Worm (Caenorhabditis elegans) whole organism, late embryonic: ENCODE data around the gene nekl-3.
A peak's percentile ranks its signal among the peaks of the same experiment; 100 is the strongest.

Experiments used
- C08G9.2 ChIP-seq: sonication (generic microtip); optimal IDR thresholded peaks from 2 replicates; lab custom pipeline; 2016; ENCODE audit warnings: mild to moderate bottlenecking, missing genetic modification characterization, moderate library complexity, missing compliant biosample characterization
- C38D4.7 ChIP-seq: fragments of 200-800 bp; sonication (Bioruptor generic); optimal IDR thresholded peaks from 2 replicates; lab custom pipeline; 2018; ENCODE audit warnings: mild to moderate bottlenecking, missing genetic modification characterization, moderate library complexity, missing compliant biosample characterization
- F13H6.1 ChIP-seq: sonication (generic microtip); optimal IDR thresholded peaks from 2 replicates; lab custom pipeline; 2016; ENCODE audit warnings: missing genetic modification characterization, missing compliant biosample characterization
- K02D7.2 ChIP-seq: sonication (generic microtip); optimal IDR thresholded peaks from 2 replicates; lab custom pipeline; 2017; ENCODE audit warnings: mild to moderate bottlenecking, missing genetic modification characterization, missing compliant biosample characterization
- T23F11.4 ChIP-seq: fragments of 200-800 bp; sonication (Bioruptor generic); optimal IDR thresholded peaks from 2 replicates; lab custom pipeline; 2018; ENCODE audit warnings: mild to moderate bottlenecking, missing genetic modification characterization, missing compliant biosample characterization
- Y22D7AL.16 ChIP-seq: sonication (generic microtip); optimal IDR thresholded peaks from 2 replicates; lab custom pipeline; 2016; ENCODE audit warnings: missing genetic modification characterization, missing compliant biosample characterization
- ahr-1 ChIP-seq: sonication (generic microtip); optimal IDR thresholded peaks from 2 replicates; lab custom pipeline; 2016; ENCODE audit warnings: missing genetic modification characterization, missing compliant biosample characterization
- ama-1 ChIP-seq: fragments of 150-350 bp; optimal IDR thresholded peaks from 2 replicates; lab custom pipeline; 2014
- ceh-14 ChIP-seq: sonication (generic microtip); optimal IDR thresholded peaks from 2 replicates; lab custom pipeline; 2016; ENCODE audit warnings: missing genotype, missing genetic modification characterization, missing compliant biosample characterization
- ceh-18 ChIP-seq: sonication (generic microtip); optimal IDR thresholded peaks from 2 replicates; lab custom pipeline; 2016; ENCODE audit warnings: missing genetic modification characterization, missing compliant biosample characterization
- ceh-19 ChIP-seq: fragments of 200-800 bp; sonication (Bioruptor generic); optimal IDR thresholded peaks from 2 replicates; lab custom pipeline; 2018; ENCODE audit warnings: mild to moderate bottlenecking, missing genetic modification characterization, missing compliant biosample characterization
- ceh-2 ChIP-seq: sonication (generic microtip); optimal IDR thresholded peaks from 2 replicates; lab custom pipeline; 2016; ENCODE audit warnings: missing genotype, missing genetic modification characterization, missing compliant biosample characterization
- ceh-24 ChIP-seq: sonication (generic microtip); optimal IDR thresholded peaks from 2 replicates; lab custom pipeline; 2016; ENCODE audit warnings: mild to moderate bottlenecking, missing genetic modification characterization, missing compliant biosample characterization
- ceh-30 ChIP-seq: fragments of 150-350 bp; optimal IDR thresholded peaks from 2 replicates; lab custom pipeline; 2014; ENCODE audit warnings: missing biosample characterization, missing genetic modification characterization
- ceh-31 ChIP-seq: sonication (generic microtip); optimal IDR thresholded peaks from 2 replicates; lab custom pipeline; 2016; ENCODE audit warnings: missing genetic modification characterization, missing compliant biosample characterization
- ceh-45 ChIP-seq: fragments of 200-800 bp; sonication (Bioruptor generic); IDR thresholded peaks from 2 replicates; pipeline ENCODE4 v1.3.6; 2022; ENCODE audit warnings: missing genetic modification reagents, missing genetic modification characterization, missing compliant biosample characterization
- ceh-48 ChIP-seq: sonication (generic microtip); optimal IDR thresholded peaks from 2 replicates; lab custom pipeline; 2016; ENCODE audit warnings: missing genetic modification characterization, inconsistent platforms, missing compliant biosample characterization
- ceh-6 ChIP-seq: fragments of 200-800 bp; sonication (Bioruptor generic); optimal IDR thresholded peaks from 2 replicates; lab custom pipeline; 2018; ENCODE audit warnings: mild to moderate bottlenecking, missing genetic modification characterization, missing compliant biosample characterization
- ceh-9 ChIP-seq: sonication (generic microtip); optimal IDR thresholded peaks from 2 replicates; lab custom pipeline; 2016; ENCODE audit warnings: mild to moderate bottlenecking, missing genetic modification characterization, inconsistent platforms, missing compliant biosample characterization
- dmd-4 ChIP-seq: sonication (generic microtip); optimal IDR thresholded peaks from 2 replicates; lab custom pipeline; 2016; ENCODE audit warnings: borderline replicate concordance, missing genetic modification characterization, missing compliant biosample characterization
- dve-1 ChIP-seq: sonication (generic microtip); optimal IDR thresholded peaks from 2 replicates; lab custom pipeline; 2017; ENCODE audit warnings: antibody characterized with exemption, mild to moderate bottlenecking, missing genetic modification characterization, missing compliant biosample characterization
- elt-2 ChIP-seq: sonication (generic microtip); optimal IDR thresholded peaks from 2 replicates; lab custom pipeline; 2016; ENCODE audit warnings: missing genetic modification reagents, missing genetic modification characterization, missing compliant biosample characterization
- elt-4 ChIP-seq: sonication (generic microtip); optimal IDR thresholded peaks from 2 replicates; lab custom pipeline; 2016; ENCODE audit warnings: missing genetic modification characterization, missing compliant biosample characterization
- eyg-1 ChIP-seq: sonication (generic microtip); optimal IDR thresholded peaks from 2 replicates; lab custom pipeline; 2016; ENCODE audit warnings: missing genotype, missing genetic modification characterization, missing compliant biosample characterization
- fkh-10 ChIP-seq: fragments of 150-350 bp; optimal IDR thresholded peaks from 2 replicates; lab custom pipeline; 2014; ENCODE audit warnings: missing biosample characterization, missing genetic modification reagents, missing genetic modification characterization
- gmeb-2 ChIP-seq: sonication (generic microtip); optimal IDR thresholded peaks from 2 replicates; lab custom pipeline; 2016; ENCODE audit warnings: missing genetic modification characterization, inconsistent platforms, missing compliant biosample characterization
- hlh-13 ChIP-seq: fragments of 200-800 bp; sonication (Bioruptor generic); optimal IDR thresholded peaks from 2 replicates; lab custom pipeline; 2018; ENCODE audit warnings: mild to moderate bottlenecking, missing genetic modification characterization, missing compliant biosample characterization
- hlh-30 ChIP-seq: sonication (generic microtip); optimal IDR thresholded peaks from 2 replicates; lab custom pipeline; 2017; ENCODE audit warnings: antibody characterized with exemption, missing genetic modification characterization, missing compliant biosample characterization; ENCODE audit not compliant: insufficient read depth
- hlh-6 ChIP-seq: sonication (generic microtip); optimal IDR thresholded peaks from 2 replicates; lab custom pipeline; 2016; ENCODE audit warnings: missing genotype, missing genetic modification characterization, missing compliant biosample characterization
- hlh-8 ChIP-seq: sonication (generic microtip); optimal IDR thresholded peaks from 2 replicates; lab custom pipeline; 2016; ENCODE audit warnings: missing genotype, missing genetic modification characterization, missing compliant biosample characterization
- lim-6 ChIP-seq: sonication (generic microtip); optimal IDR thresholded peaks from 2 replicates; lab custom pipeline; 2016; ENCODE audit warnings: missing genetic modification characterization, missing compliant biosample characterization
- lin-11 ChIP-seq: fragments of 200-800 bp; sonication (Bioruptor generic); optimal IDR thresholded peaks from 2 replicates; lab custom pipeline; 2018; ENCODE audit warnings: mild to moderate bottlenecking, missing genetic modification characterization, missing compliant biosample characterization
- madf-2 ChIP-seq: sonication (generic microtip); optimal IDR thresholded peaks from 2 replicates; lab custom pipeline; 2017; ENCODE audit warnings: missing genetic modification characterization, missing compliant biosample characterization
- nfya-1 ChIP-seq: sonication (generic microtip); optimal IDR thresholded peaks from 2 replicates; lab custom pipeline; 2017; ENCODE audit warnings: missing genetic modification characterization, mild to moderate bottlenecking, missing compliant biosample characterization, antibody characterized with exemption, moderate library complexity
- nhr-11 ChIP-seq: fragments of 150-350 bp; optimal IDR thresholded peaks from 2 replicates; lab custom pipeline; 2014; ENCODE audit warnings: missing biosample characterization, missing genetic modification characterization
- npax-4 ChIP-seq: sonication (generic microtip); optimal IDR thresholded peaks from 2 replicates; lab custom pipeline; 2016; ENCODE audit warnings: missing genetic modification characterization, missing compliant biosample characterization
- odd-2 ChIP-seq: sonication (generic microtip); optimal IDR thresholded peaks from 2 replicates; lab custom pipeline; 2017; ENCODE audit warnings: antibody characterized with exemption, mild to moderate bottlenecking, missing genetic modification characterization, missing compliant biosample characterization
- pat-9 ChIP-seq: fragments of 200-800 bp; sonication (Bioruptor generic); optimal IDR thresholded peaks from 2 replicates; lab custom pipeline; 2018; ENCODE audit warnings: mild to moderate bottlenecking, missing genetic modification characterization, moderate library complexity, missing compliant biosample characterization
- pros-1 ChIP-seq: fragments of 150-350 bp; optimal IDR thresholded peaks from 2 replicates; lab custom pipeline; 2014; ENCODE audit warnings: missing biosample characterization, missing genetic modification reagents, missing genetic modification characterization
- ref-2 ChIP-seq: sonication (generic microtip); optimal IDR thresholded peaks from 2 replicates; lab custom pipeline; 2016; ENCODE audit warnings: missing genetic modification characterization, missing compliant biosample characterization
- rnt-1 ChIP-seq: sonication (generic microtip); optimal IDR thresholded peaks from 2 replicates; lab custom pipeline; 2016; ENCODE audit warnings: missing genetic modification characterization, missing compliant biosample characterization
- sdc-2 ChIP-seq: sonication (generic microtip); optimal IDR thresholded peaks from 2 replicates; lab custom pipeline; 2016; ENCODE audit warnings: missing genotype, missing genetic modification characterization, missing compliant biosample characterization
- sox-2 ChIP-seq: fragments of 200-800 bp; sonication (Bioruptor generic); IDR thresholded peaks from 2 replicates; pipeline ENCODE4 v1.3.6; 2022; ENCODE audit warnings: missing genetic modification reagents, missing genetic modification characterization, missing compliant biosample characterization
- sox-4 ChIP-seq: sonication (generic microtip); optimal IDR thresholded peaks from 2 replicates; lab custom pipeline; 2017; ENCODE audit warnings: mild to moderate bottlenecking, missing genetic modification characterization, inconsistent platforms, missing compliant biosample characterization
- syd-9 ChIP-seq: sonication (generic microtip); optimal IDR thresholded peaks from 2 replicates; lab custom pipeline; 2016; ENCODE audit warnings: mild to moderate bottlenecking, missing genetic modification characterization, moderate library complexity, missing compliant biosample characterization
- tbx-2 ChIP-seq: sonication (generic microtip); optimal IDR thresholded peaks from 2 replicates; lab custom pipeline; 2016; ENCODE audit warnings: missing genetic modification characterization, missing compliant biosample characterization
- unc-3 ChIP-seq, 2 experiments: fragments of 200-800 bp in 1 of 2; sonication (Bioruptor generic) in 1 of 2; sonication (generic microtip) in 1 of 2; conservative IDR thresholded peaks in 1 of 2; optimal IDR thresholded peaks in 1 of 2; 2 replicates each; pipeline versions ENCODE4 v1.3.6 to Lab custom; 2016 to 2022; ENCODE audit warnings: missing compliant biosample characterization in 2 of 2, missing genetic modification characterization in 2 of 2, missing genetic modification reagents in 1 of 2
- unc-42 ChIP-seq: sonication (generic microtip); optimal IDR thresholded peaks from 2 replicates; lab custom pipeline; 2016; ENCODE audit warnings: missing genotype, missing genetic modification characterization, missing compliant biosample characterization
- unc-55 ChIP-seq: sonication (generic microtip); optimal IDR thresholded peaks from 2 replicates; lab custom pipeline; 2017; ENCODE audit warnings: missing biosample characterization, missing genetic modification reagents, missing genetic modification characterization
- zip-5 ChIP-seq: sonication (generic microtip); optimal IDR thresholded peaks from 2 replicates; lab custom pipeline; 2016; ENCODE audit warnings: missing genetic modification characterization, missing compliant biosample characterization
- ztf-16 ChIP-seq: sonication (generic microtip); optimal IDR thresholded peaks from 2 replicates; lab custom pipeline; 2017; ENCODE audit warnings: missing genetic modification characterization, missing compliant biosample characterization

nekl-3 gene

ce11 chrX:12413941-12414340 lies 22.7 kb upstream of the nekl-3 start, which contains the start of gene lin-2:
lin-2 (minus strand) TSS chrX:12414041.
- TF ChIP-seq C08G9.2 (tag; lab: Kevin White, UChicago) (no peak), nhr-11 (tag; lab: Kevin White, UChicago) (no peak), ceh-31 (tag; lab: Kevin White, UChicago) (no peak), lim-6 (tag; lab: Kevin White, UChicago) (no peak)

ce11 chrX:12407297-12407696 lies 16.0 kb upstream of the nekl-3 start:
- TF ChIP-seq rnt-1: no peak
- no peak for TF ChIP-seq ztf-16
- TF ChIP-seq nfya-1: peak; percentile 42
- no peak for TF ChIP-seq elt-2 (tag; lab: Kevin White, UChicago)
- TF ChIP-seq ceh-2 (tag; lab: Kevin White, UChicago): no peak
- TF ChIP-seq odd-2 (tag; lab: Kevin White, UChicago): no peak
- TF ChIP-seq ceh-24 (tag; lab: Kevin White, UChicago): no peak
- peak; percentile 19 for TF ChIP-seq fkh-10 (GFP tag; lab: Kevin White, UChicago)
- TF ChIP-seq ahr-1: no peak
- no peak for TF ChIP-seq pros-1 (tag; lab: Kevin White, UChicago)
- TF ChIP-seq ama-1 (lab: Kevin White, UChicago): no peak
- TF ChIP-seq hlh-13 (GFP tag; lab: Kevin White, UChicago): peak; percentile 26
- peak; percentile 47 for TF ChIP-seq tbx-2 (tag; lab: Kevin White, UChicago)
- TF ChIP-seq ceh-9 (tag; lab: Kevin White, UChicago): no peak
- no peak for TF ChIP-seq dve-1 (tag; lab: Kevin White, UChicago)
- no peak for TF ChIP-seq K02D7.2 (tag; lab: Kevin White, UChicago)
- peak; percentile 28 for TF ChIP-seq madf-2 (tag; lab: Kevin White, UChicago)
- peak; percentile 11 for TF ChIP-seq ceh-6
- TF ChIP-seq hlh-8 (tag; lab: Kevin White, UChicago): no peak
- TF ChIP-seq sdc-2 (tag; lab: Kevin White, UChicago): peak; percentile 8
- TF ChIP-seq unc-42: peak; percentile 100
- TF ChIP-seq lin-11: no peak
- no peak for TF ChIP-seq sox-2 (GFP tag; lab: Robert Waterston, UW)
- peak; percentile 57 for TF ChIP-seq ref-2 (tag; lab: Kevin White, UChicago)
- TF ChIP-seq dmd-4 (tag; lab: Kevin White, UChicago): no peak
- TF ChIP-seq ceh-48: no peak
- TF ChIP-seq hlh-6: peak; percentile 30
- TF ChIP-seq zip-5: no peak
- TF ChIP-seq C38D4.7 (GFP tag; lab: Kevin White, UChicago): no peak
- no peak for TF ChIP-seq ceh-19 (GFP tag; lab: Kevin White, UChicago)
- no peak for TF ChIP-seq ceh-45 (GFP tag; lab: Robert Waterston, UW)
- peak; percentile 16 for TF ChIP-seq syd-9 (tag; lab: Kevin White, UChicago)
- peak; percentile 22 for TF ChIP-seq F13H6.1 (tag; lab: Kevin White, UChicago)
- TF ChIP-seq ceh-30 (tag; lab: Kevin White, UChicago): no peak
- TF ChIP-seq pat-9 (tag; lab: Kevin White, UChicago): no peak
- no peak for TF ChIP-seq unc-3 (GFP tag; conservative IDR thresholded peaks at IDR 0.05; lab: Robert Waterston, UW)
- TF ChIP-seq unc-3 (tag; optimal IDR thresholded peaks at IDR 0.05; lab: Kevin White, UChicago): no peak
- TF ChIP-seq unc-55 (GFP tag; lab: Kevin White, UChicago): no peak
- TF ChIP-seq lim-6 (tag; lab: Kevin White, UChicago): no peak
- peak; percentile 23 for TF ChIP-seq sox-4
- TF ChIP-seq eyg-1 (tag; lab: Kevin White, UChicago): no peak
- TF ChIP-seq Y22D7AL.16 (tag; lab: Kevin White, UChicago): no peak
- TF ChIP-seq nhr-11 (tag; lab: Kevin White, UChicago): no peak
- no peak for TF ChIP-seq T23F11.4 (GFP tag; lab: Kevin White, UChicago)
- TF ChIP-seq gmeb-2 (tag; lab: Kevin White, UChicago): peak; percentile 34
- TF ChIP-seq npax-4 (tag; lab: Kevin White, UChicago): no peak
- TF ChIP-seq ceh-18 (tag; lab: Kevin White, UChicago): peak; percentile 41
- TF ChIP-seq ceh-14 (tag; lab: Kevin White, UChicago): peak; percentile 37
- TF ChIP-seq elt-4 (tag; lab: Kevin White, UChicago): no peak
- TF ChIP-seq hlh-30 (tag; lab: Kevin White, UChicago): no peak
